Worm (Caenorhabditis elegans): ENCODE data around the gene F01G4.4.

Gene F01G4.4

ce11 chrIV:11111898-11112297, 31.2 kb upstream of the F01G4.4 start:
- peak; percentile 24 for TF ChIP-seq nfya-1 (tag; optimal IDR thresholded peaks at IDR 0.05; ENCODE audit: insufficient read depth)
- TF ChIP-seq nhr-23 (tag; optimal IDR thresholded peaks at IDR 0.05) = no peak
- no peak for TF ChIP-seq nhr-43 (tag; optimal IDR thresholded peaks at IDR 0.05; ENCODE audit: poor library complexity, severe bottlenecking)
- TF ChIP-seq egl-5 (tag; optimal IDR thresholded peaks at IDR 0.05) = peak; percentile 3
- TF ChIP-seq ztf-4 (tag; optimal IDR thresholded peaks at IDR 0.05) = no peak

ce11 chrIV:11112641-11113040, 30.5 kb upstream of the F01G4.4 start, which contains the start of gene clc-9:
clc-9 (plus strand) TSS chrIV:11112941.
- no peak for TF ChIP-seq lin-39 (tag; optimal IDR thresholded peaks at IDR 0.05)
- TF ChIP-seq eor-1 (tag; optimal IDR thresholded peaks at IDR 0.05) = no peak

- TF ChIP-seq lsy-12 (tag; optimal IDR thresholded peaks at IDR 0.05) (peak; percentile 97), skn-1 (tag; optimal IDR thresholded peaks at IDR 0.05) (peak; percentile 76), fkh-10 (GFP tag; optimal IDR thresholded peaks at IDR 0.05) (peak; percentile 49), sea-2 (GFP tag; optimal IDR thresholded peaks at IDR 0.05) (no peak), nhr-28 (tag; optimal IDR thresholded peaks at IDR 0.05) (no peak), tbx-2 (tag; optimal IDR thresholded peaks at IDR 0.05) (peak; percentile 71), elt-1 (tag; optimal IDR thresholded peaks at IDR 0.05) (peak; percentile 37), fos-1 (tag; optimal IDR thresholded peaks at IDR 0.05) (no peak), pha-4 (tag; optimal IDR thresholded peaks at IDR 0.05) (peak; percentile 94), ztf-4 (tag; optimal IDR thresholded peaks at IDR 0.05) (no peak), elt-3 (tag; optimal IDR thresholded peaks at IDR 0.05) (no peak), mdl-1 (tag; optimal IDR thresholded peaks at IDR 0.05) (peak; percentile 84), nhr-43 (tag; optimal IDR thresholded peaks at IDR 0.05; ENCODE audit: poor library complexity, severe bottlenecking) (peak; percentile 50), lin-15B (tag; optimal IDR thresholded peaks at IDR 0.05) (peak; percentile 92), nhr-23 (tag; optimal IDR thresholded peaks at IDR 0.05) (peak; percentile 92), nhr-76 (tag; optimal IDR thresholded peaks at IDR 0.05) (no peak), egl-5 (tag; optimal IDR thresholded peaks at IDR 0.05) (peak; percentile 92), elt-2 (tag; optimal IDR thresholded peaks at IDR 0.05) (peak; percentile 81), unc-39 (tag; optimal IDR thresholded peaks at IDR 0.05) (no peak), eor-1 (tag; optimal IDR thresholded peaks at IDR 0.05) (no peak), hmg-11 (tag; optimal IDR thresholded peaks at IDR 0.05) (peak; percentile 89), aly-2 (tag; optimal IDR thresholded peaks at IDR 0.05) (no peak), ZK546.5 (tag; optimal IDR thresholded peaks at IDR 0.05) (no peak), nhr-11 (tag; optimal IDR thresholded peaks at IDR 0.05) (peak; percentile 18), daf-12 (tag; optimal IDR thresholded peaks at IDR 0.05) (no peak), nhr-237 (tag; optimal IDR thresholded peaks at IDR 0.05) (no peak), pqm-1 (tag; optimal IDR thresholded peaks at IDR 0.05) (peak; percentile 62), nfya-1 (tag; optimal IDR thresholded peaks at IDR 0.05; ENCODE audit: insufficient read depth) (peak; percentile 100), nhr-77 (tag; optimal IDR thresholded peaks at IDR 0.05) (no peak), egl-27 (tag; optimal IDR thresholded peaks at IDR 0.05) (peak; percentile 25), snpc-4 (tag; optimal IDR thresholded peaks at IDR 0.05) (peak; percentile 23), ama-1 (optimal IDR thresholded peaks at IDR 0.05) (peak; percentile 42), fkh-2 (tag; optimal IDR thresholded peaks at IDR 0.05) (no peak), zag-1 (tag; optimal IDR thresholded peaks at IDR 0.05) (peak; percentile 50), ceh-9 (tag; optimal IDR thresholded peaks at IDR 0.05) (no peak), unc-62 (GFP tag; optimal IDR thresholded peaks at IDR 0.05) (no peak), R02D3.7 (tag; optimal IDR thresholded peaks at IDR 0.05) (peak; percentile 78), lin-39 (tag; optimal IDR thresholded peaks at IDR 0.05) (peak; percentile 97), ztf-11 (tag; optimal IDR thresholded peaks at IDR 0.05) (no peak), nhr-67 (tag; optimal IDR thresholded peaks at IDR 0.05) (no peak), jun-1 (tag; optimal IDR thresholded peaks at IDR 0.05) (peak; percentile 86), ceh-82 (tag; optimal IDR thresholded peaks at IDR 0.05) (no peak), ceh-16 (tag; optimal IDR thresholded peaks at IDR 0.05) (no peak), nhr-12 (tag; optimal IDR thresholded peaks at IDR 0.05) (no peak), ceh-28 (tag; optimal IDR thresholded peaks at IDR 0.05) (peak; percentile 79), mml-1 (tag; optimal IDR thresholded peaks at IDR 0.05) (no peak), nhr-25 (tag; optimal IDR thresholded peaks at IDR 0.05) (peak; percentile 41)
Observed at ce11 chrIV:11118837-11119491, 24.2 kb upstream of the F01G4.4 start, which contains the start of the genes imp-2 and enpl-1. imp-2 (minus strand) TSS chrIV:11118887. enpl-1 (plus strand) TSS chrIV:11119298.
